Worm (Caenorhabditis elegans) whole organism, early embryonic: ENCODE measurements around the gene dsl-2.
"Not testable (repeated sequence)": the region's sequence is repeated elsewhere in the genome, so short reads cannot be mapped to it uniquely, and the experiment has no call there.

Source experiments
- B0310.2 ChIP-seq: sonication (generic microtip); optimal IDR thresholded peaks from 2 replicates; lab custom pipeline; 2016; ENCODE audit warnings: mild to moderate bottlenecking, missing genetic modification characterization, missing compliant biosample characterization
- F13C5.2 ChIP-seq: sonication (generic microtip); optimal IDR thresholded peaks from 2 replicates; lab custom pipeline; 2017; ENCODE audit warnings: mild to moderate bottlenecking, missing genetic modification characterization, inconsistent platforms, missing compliant biosample characterization
- aly-1 ChIP-seq: sonication (generic microtip); optimal IDR thresholded peaks from 2 replicates; lab custom pipeline; 2016; ENCODE audit warnings: missing genetic modification characterization, missing compliant biosample characterization
- ama-1 ChIP-seq: fragments of 150-350 bp; optimal IDR thresholded peaks from 2 replicates; lab custom pipeline; 2014
- ceh-13 ChIP-seq: fragments of 200-800 bp; sonication (Bioruptor generic); optimal IDR thresholded peaks from 2 replicates; lab custom pipeline; 2018; ENCODE audit warnings: mild to moderate bottlenecking, missing genetic modification characterization, missing compliant biosample characterization
- ceh-36 ChIP-seq: sonication (generic microtip); optimal IDR thresholded peaks from 2 replicates; lab custom pipeline; 2016; ENCODE audit warnings: missing genetic modification characterization, inconsistent platforms, missing compliant biosample characterization
- ets-7 ChIP-seq: sonication (generic microtip); optimal IDR thresholded peaks from 2 replicates; lab custom pipeline; 2016; ENCODE audit warnings: missing genotype, missing genetic modification characterization, missing compliant biosample characterization
- flt-1 ChIP-seq: fragments of 200-800 bp; sonication (Bioruptor generic); IDR thresholded peaks from 2 replicates; pipeline ENCODE4 v1.3.6; 2022; ENCODE audit warnings: missing genetic modification characterization, missing compliant biosample characterization
- hmbx-1 ChIP-seq: sonication (generic microtip); optimal IDR thresholded peaks from 2 replicates; lab custom pipeline; 2016; ENCODE audit warnings: mild to moderate bottlenecking, missing genetic modification characterization, missing compliant biosample characterization
- hmg-4 ChIP-seq: fragments of 200-800 bp; sonication (Bioruptor generic); optimal IDR thresholded peaks from 2 replicates; lab custom pipeline; 2018; ENCODE audit warnings: mild to moderate bottlenecking, missing genetic modification characterization, missing compliant biosample characterization
- hnd-1 ChIP-seq: sonication (generic microtip); optimal IDR thresholded peaks from 2 replicates; lab custom pipeline; 2016; ENCODE audit warnings: missing genetic modification characterization, missing compliant biosample characterization
- pes-1 ChIP-seq: fragments of 200-800 bp; sonication (Bioruptor generic); IDR thresholded peaks from 2 replicates; pipeline ENCODE4 v1.3.6; 2022; ENCODE audit warnings: missing genetic modification reagents, missing genetic modification characterization, missing compliant biosample characterization
- scrt-1 ChIP-seq: fragments of 200-800 bp; sonication (Bioruptor generic); IDR thresholded peaks from 2 replicates; pipeline ENCODE4 v1.3.6; 2022; ENCODE audit warnings: missing genetic modification characterization, missing compliant biosample characterization
- sea-1 ChIP-seq: fragments of 200-800 bp; sonication (Bioruptor generic); conservative IDR thresholded peaks from 2 replicates; pipeline ENCODE4 v1.3.6; 2022; ENCODE audit warnings: missing genetic modification characterization, missing compliant biosample characterization
- tbx-11 ChIP-seq: fragments of 200-800 bp; sonication (Bioruptor generic); IDR thresholded peaks from 2 replicates; pipeline ENCODE4 v1.3.6; 2022; ENCODE audit warnings: missing genetic modification characterization, missing compliant biosample characterization
- tbx-37 ChIP-seq: fragments of 200-800 bp; sonication (Bioruptor generic); conservative IDR thresholded peaks from 2 replicates; pipeline ENCODE4 v1.3.6; 2022; ENCODE audit warnings: missing genetic modification reagents, missing genetic modification characterization, missing compliant biosample characterization
- tra-4 ChIP-seq: sonication (generic microtip); optimal IDR thresholded peaks from 2 replicates; lab custom pipeline; 2017; ENCODE audit warnings: missing genetic modification characterization, missing compliant biosample characterization

dsl-2 gene

ce11 chrIV:1207980-1208379 lies 3.2 kb upstream of the dsl-2 start, which contains the start of gene dsl-1:
Gene dsl-1, minus strand, starts transcription at chrIV:1208080.
- no peak for TF ChIP-seq tra-4 (tag; lab: Kevin White, UChicago)
- TF ChIP-seq tbx-11 (GFP tag; lab: Robert Waterston, UW): no peak
- no peak for TF ChIP-seq ceh-13 (GFP tag; lab: Kevin White, UChicago)
- TF ChIP-seq hmbx-1: no peak
- TF ChIP-seq flt-1: no peak
- no peak for TF ChIP-seq ets-7 (tag; lab: Kevin White, UChicago)

- TF ChIP-seq scrt-1 (no peak), ets-7 (tag; lab: Kevin White, UChicago) (no peak), ceh-13 (GFP tag; lab: Kevin White, UChicago) (no peak), tbx-37 (GFP tag; lab: Robert Waterston, UW) (no peak), flt-1 (no peak), aly-1 (tag; lab: Kevin White, UChicago) (no peak), tra-4 (tag; lab: Kevin White, UChicago) (no peak), hmg-4 (GFP tag; lab: Kevin White, UChicago) (no peak), tbx-11 (GFP tag; lab: Robert Waterston, UW) (no peak), F13C5.2 (tag; lab: Kevin White, UChicago) (no peak), ama-1 (lab: Kevin White, UChicago) (no peak), ceh-36 (tag; lab: Kevin White, UChicago) (no peak), B0310.2 (tag; lab: Kevin White, UChicago) (no peak), pes-1 (GFP tag; lab: Robert Waterston, UW) (no peak), hmbx-1 (no peak), sea-1 (GFP tag; lab: Robert Waterston, UW) (no peak), hnd-1 (tag; lab: Kevin White, UChicago) (no peak)
These were observed 5.3 kb downstream of the dsl-2 start for ce11 chrIV:1199501-1199900.

ce11 chrIV:1192765-1193164 lies 12.0 kb downstream of the dsl-2 start, which contains the start of gene spl-3:
Gene spl-3, plus strand, starts transcription at chrIV:1193065.
- TF ChIP-seq sea-1 (GFP tag; lab: Robert Waterston, UW) (no peak), tbx-37 (GFP tag; lab: Robert Waterston, UW) (no peak), scrt-1 (no peak), aly-1 (tag; lab: Kevin White, UChicago) (no peak), hnd-1 (tag; lab: Kevin White, UChicago) (no peak), tra-4 (tag; lab: Kevin White, UChicago) (no peak), ets-7 (tag; lab: Kevin White, UChicago) (no peak), hmbx-1 (no peak), hmg-4 (GFP tag; lab: Kevin White, UChicago) (no peak), B0310.2 (tag; lab: Kevin White, UChicago) (no peak), ceh-13 (GFP tag; lab: Kevin White, UChicago) (no peak), ceh-36 (tag; lab: Kevin White, UChicago) (no peak), pes-1 (GFP tag; lab: Robert Waterston, UW) (no peak)

ce11 chrIV:1187502-1187901 lies 17.3 kb downstream of the dsl-2 start, which contains the start of gene mdt-20:
Gene mdt-20, plus strand, starts transcription at chrIV:1187802.
- TF ChIP-seq hmg-4 (GFP tag; lab: Kevin White, UChicago); F13C5.2 (tag; lab: Kevin White, UChicago); ets-7 (tag; lab: Kevin White, UChicago): not testable (repeated sequence)

ce11 chrIV:1182292-1182691 lies 22.5 kb downstream of the dsl-2 start, which contains the start of gene rmif-2:
Gene rmif-2, plus strand, starts transcription at chrIV:1182592.
- not testable (repeated sequence) for TF ChIP-seq scrt-1; ama-1 (lab: Kevin White, UChicago); ets-7 (tag; lab: Kevin White, UChicago)

- TF ChIP-seq ceh-36 (tag; lab: Kevin White, UChicago): no peak
- no peak for TF ChIP-seq ama-1 (lab: Kevin White, UChicago)
- TF ChIP-seq B0310.2 (tag; lab: Kevin White, UChicago): no peak
- TF ChIP-seq aly-1 (tag; lab: Kevin White, UChicago): no peak
- no peak for TF ChIP-seq ets-7 (tag; lab: Kevin White, UChicago)
- no peak for TF ChIP-seq flt-1
These were observed 27.1 kb downstream of the dsl-2 start, which contains the start of gene Y104H12D.2 for ce11 chrIV:1177683-1178082. Gene Y104H12D.2, plus strand, starts transcription at chrIV:1178022.

- TF ChIP-seq F13C5.2 (tag; lab: Kevin White, UChicago) (no peak), hmbx-1 (no peak)
These were observed 28.2 kb downstream of the dsl-2 start for ce11 chrIV:1176613-1177012.

- no peak for TF ChIP-seq ceh-36 (tag; lab: Kevin White, UChicago)
These were observed 30.4 kb downstream of the dsl-2 start for ce11 chrIV:1174411-1174810.

ce11 chrIV:1170408-1170807 lies 34.4 kb downstream of the dsl-2 start, which contains the start of gene cec-2:
Gene cec-2, plus strand, starts transcription at chrIV:1170708.
- TF ChIP-seq F13C5.2 (tag; lab: Kevin White, UChicago): no peak
- TF ChIP-seq hmbx-1: no peak
- no peak for TF ChIP-seq pes-1 (GFP tag; lab: Robert Waterston, UW)
- no peak for TF ChIP-seq aly-1 (tag; lab: Kevin White, UChicago)
- no peak for TF ChIP-seq tbx-37 (GFP tag; lab: Robert Waterston, UW)
- no peak for TF ChIP-seq ama-1 (lab: Kevin White, UChicago)
- no peak for TF ChIP-seq scrt-1
- TF ChIP-seq hnd-1 (tag; lab: Kevin White, UChicago): no peak
- TF ChIP-seq ets-7 (tag; lab: Kevin White, UChicago): no peak
- no peak for TF ChIP-seq flt-1
- TF ChIP-seq sea-1 (GFP tag; lab: Robert Waterston, UW): no peak
- TF ChIP-seq hmg-4 (GFP tag; lab: Kevin White, UChicago): no peak
- TF ChIP-seq ceh-36 (tag; lab: Kevin White, UChicago): no peak
- no peak for TF ChIP-seq ceh-13 (GFP tag; lab: Kevin White, UChicago)
- TF ChIP-seq tra-4 (tag; lab: Kevin White, UChicago): no peak
- TF ChIP-seq B0310.2 (tag; lab: Kevin White, UChicago): no peak
